Worm (Caenorhabditis elegans): ENCODE results near the gene srx-104.

srx-104 gene

ce11 chrII:3682770-3683234 lies 16.7 kb downstream of the srx-104 start, which contains the start of gene F19B10.1:
F19B10.1 (plus strand) TSS chrII:3683184.
- TF ChIP-seq mcd-1 (GFP tag; IDR thresholded peaks at IDR 0.05) = peak; percentile 66; the same call in 1 of the 2 replicates
- TF ChIP-seq Y53G8AR.9 (GFP tag; conservative IDR thresholded peaks at IDR 0.05) = 0 out of 2 replicates have a peak, but pooled peaks have one; percentile 31
- TF ChIP-seq madf-8 (GFP tag; conservative IDR thresholded peaks at IDR 0.05) = no peak
- no peak for TF ChIP-seq ztf-26 (tag; optimal IDR thresholded peaks at IDR 0.05)
- peak; percentile 66 for TF ChIP-seq attf-5 (GFP tag; optimal IDR thresholded peaks at IDR 0.05)
- TF ChIP-seq lsy-27 (tag; optimal IDR thresholded peaks at IDR 0.05; ENCODE audit: borderline replicate concordance, insufficient read depth) = no peak
- peak; percentile 18 for TF ChIP-seq F23B12.7 (tag; optimal IDR thresholded peaks at IDR 0.05; ENCODE audit: insufficient read depth)
- peak; percentile 80 for TF ChIP-seq lin-54 (GFP tag; optimal IDR thresholded peaks at IDR 0.05)
- TF ChIP-seq lin-35 (GFP tag; optimal IDR thresholded peaks at IDR 0.05) = peak in 1 of 3 experiments; percentile 92
- no peak for TF ChIP-seq Y56A3A.18 (GFP tag; IDR thresholded peaks at IDR 0.05)
- peak; percentile 61 for TF ChIP-seq nhr-80 (tag; optimal IDR thresholded peaks at IDR 0.05)
- TF ChIP-seq F57A8.1 (GFP tag; optimal IDR thresholded peaks at IDR 0.05) = no peak
- peak; percentile 37 for TF ChIP-seq tbp1 (GFP tag; optimal IDR thresholded peaks at IDR 0.05)
- TF ChIP-seq dpl-1 (GFP tag; optimal IDR thresholded peaks at IDR 0.05) = peak; percentile 60
- peak; percentile 33 for TF ChIP-seq efl-1 (GFP tag; optimal IDR thresholded peaks at IDR 0.05)
- no peak for TF ChIP-seq attf-3 (GFP tag; conservative IDR thresholded peaks at IDR 0.05)
- peak; percentile 71; the same call in 1 of the 2 replicates for TF ChIP-seq nfyb-1 (GFP tag; IDR thresholded peaks at IDR 0.05)
- no peak for TF ChIP-seq snpc-4 (GFP tag; optimal IDR thresholded peaks at IDR 0.05)
- peak in 1 of 4 experiments; percentile 62 for TF ChIP-seq snpc-4 (tag; optimal IDR thresholded peaks at IDR 0.05)
- 0 out of 2 replicates have a peak, but pooled peaks have one; percentile 44 for TF ChIP-seq dox-1 (GFP tag; IDR thresholded peaks at IDR 0.05)

- no peak for TF ChIP-seq chd-7 (tag; optimal IDR thresholded peaks at IDR 0.05)
- no peak for TF ChIP-seq nhr-90 (tag; optimal IDR thresholded peaks at IDR 0.05)
- no peak for TF ChIP-seq xnd-1 (tag; optimal IDR thresholded peaks at IDR 0.05)
- no peak for TF ChIP-seq pbrm-1 (GFP tag; IDR thresholded peaks at IDR 0.05)
- no peak for TF ChIP-seq K11D2.4 (GFP tag; IDR thresholded peaks at IDR 0.05)
- TF ChIP-seq Y56A3A.18 (GFP tag; IDR thresholded peaks at IDR 0.05) = no peak
- TF ChIP-seq akir-1 (GFP tag; optimal IDR thresholded peaks at IDR 0.05) = no peak
- no peak for TF ChIP-seq egl-44 (GFP tag; IDR thresholded peaks at IDR 0.05)
- TF ChIP-seq sptf-2 (GFP tag; optimal IDR thresholded peaks at IDR 0.05) = no peak
- TF ChIP-seq mel-28 (tag; optimal IDR thresholded peaks at IDR 0.05; ENCODE audit: borderline replicate concordance) = no peak
- TF ChIP-seq unc-62 (GFP tag; optimal IDR thresholded peaks at IDR 0.05) = no peak
- no peak for TF ChIP-seq ceh-40 (GFP tag; IDR thresholded peaks at IDR 0.05)
- TF ChIP-seq snpc-1.1 (tag; optimal IDR thresholded peaks at IDR 0.05; ENCODE audit: insufficient read depth) = no peak
- TF ChIP-seq ekl-4 (GFP tag; IDR thresholded peaks at IDR 0.05) = no peak
- no peak for TF ChIP-seq mxl-1 (tag; optimal IDR thresholded peaks at IDR 0.05)
- no peak for TF ChIP-seq ztf-6 (GFP tag; IDR thresholded peaks at IDR 0.05)
- TF ChIP-seq Y79H2A.3 (GFP tag; conservative IDR thresholded peaks at IDR 0.05) = no peak
- TF ChIP-seq ztf-25 (GFP tag; IDR thresholded peaks at IDR 0.05) = no peak
- TF ChIP-seq rcor-1 (GFP tag; IDR thresholded peaks at IDR 0.05) = no peak
Measured at ce11 chrII:3681365-3682083, 18.0 kb downstream of the srx-104 start, which contains the start of gene F19B10.10. F19B10.10 (minus strand) TSS chrII:3681415.

All from whole organism, young adult.